Worm (Caenorhabditis elegans) whole organism, midembryonic: ENCODE data around the gene C06C6.8.

ENCODE experiments used
- T22C8.4 ChIP-seq: fragments of 200-800 bp; sonication (Bioruptor generic); IDR thresholded peaks from 2 replicates; pipeline ENCODE4 v1.3.6; 2022; ENCODE audit warnings: missing genetic modification characterization, missing compliant biosample characterization
- flt-1 ChIP-seq: fragments of 200-800 bp; sonication (Bioruptor generic); IDR thresholded peaks from 2 replicates; pipeline ENCODE4 v1.3.6; 2022; ENCODE audit warnings: missing genetic modification characterization, missing compliant biosample characterization
- klf-2 ChIP-seq: fragments of 200-800 bp; sonication (Bioruptor generic); conservative IDR thresholded peaks from 2 replicates; pipeline ENCODE4 v1.3.6; 2022; ENCODE audit warnings: missing genetic modification reagents, missing genetic modification characterization, missing compliant biosample characterization
- med-1 ChIP-seq: sonication (generic microtip); optimal IDR thresholded peaks from 2 replicates; lab custom pipeline; 2017; ENCODE audit warnings: missing genetic modification characterization, mild to moderate bottlenecking, missing compliant biosample characterization, antibody characterized with exemption, missing genetic modification reagents; ENCODE audit not compliant: insufficient read depth
- ref-1 ChIP-seq: fragments of 200-800 bp; sonication (Bioruptor generic); conservative IDR thresholded peaks from 2 replicates; pipeline ENCODE4 v1.3.6; 2022; ENCODE audit warnings: missing genetic modification reagents, missing genetic modification characterization, missing compliant biosample characterization
- tab-1 ChIP-seq: fragments of 200-800 bp; sonication (Bioruptor generic); IDR thresholded peaks from 2 replicates; pipeline ENCODE4 v1.3.6; 2022; ENCODE audit warnings: missing genetic modification characterization, missing compliant biosample characterization
- ztf-23 ChIP-seq: fragments of 200-800 bp; sonication (Bioruptor generic); IDR thresholded peaks from 2 replicates; pipeline ENCODE4 v1.3.6; 2022; ENCODE audit warnings: missing genetic modification reagents, missing genetic modification characterization, missing compliant biosample characterization
- ztf-29 ChIP-seq: fragments of 200-800 bp; sonication (Bioruptor generic); IDR thresholded peaks from 2 replicates; pipeline ENCODE4 v1.3.6; 2022; ENCODE audit warnings: missing genetic modification reagents, missing genetic modification characterization, missing compliant biosample characterization

- TF ChIP-seq ztf-29 (GFP tag; lab: Robert Waterston, UW) (no peak), flt-1 (GFP tag; lab: Robert Waterston, UW) (no peak), T22C8.4 (no peak), ztf-23 (GFP tag; lab: Robert Waterston, UW) (no peak), tab-1 (GFP tag; lab: Robert Waterston, UW) (no peak), med-1 (no peak), ref-1 (GFP tag; lab: Robert Waterston, UW) (no peak), klf-2 (GFP tag; lab: Robert Waterston, UW) (no peak)
Measured at ce11 chrV:16016977-16017376, 20.0 kb downstream of the C06C6.8 start.
